Fruit fly (Drosophila melanogaster) whole organism, embryonic: ENCODE results near the gene bb8.

Experiments
- CG10431 ChIP-seq: fragments of 200-800 bp; sonication (Bioruptor generic); optimal IDR thresholded peaks from 3 replicates; lab custom pipeline; 2018; ENCODE audit warnings: missing biosample characterization, mild to moderate bottlenecking, missing genetic modification characterization
- CG10959 ChIP-seq: fragments of 200-800 bp; sonication (Bioruptor generic); IDR thresholded peaks from 2 replicates; pipeline ENCODE4 v1.3.6; 2022; ENCODE audit warnings: missing biosample characterization, missing genetic modification characterization
- CG14014 ChIP-seq: fragments of 200-800 bp; sonication (Bioruptor generic); IDR thresholded peaks from 2 replicates; pipeline ENCODE4 v1.3.6; 2022; ENCODE audit warnings: missing biosample characterization, missing genetic modification characterization
- CG14050 ChIP-seq: fragments of 200-800 bp; sonication (Bioruptor generic); IDR thresholded peaks from 3 replicates; pipeline ENCODE4 v1.3.6; 2022; ENCODE audit warnings: missing biosample characterization, missing genetic modification characterization
- CG14860 ChIP-seq: fragments of 200-800 bp; sonication (Bioruptor generic); IDR thresholded peaks from 3 replicates; pipeline ENCODE4 v1.3.6; 2022; ENCODE audit warnings: missing biosample characterization, missing genetic modification characterization; ENCODE audit not compliant: partially characterized antibody
- CG14965 ChIP-seq: fragments of 200-800 bp; sonication (Bioruptor generic); optimal IDR thresholded peaks from 2 replicates; lab custom pipeline; 2016; ENCODE audit warnings: missing biosample characterization, missing genetic modification characterization, borderline replicate concordance
- CG15514 ChIP-seq: fragments of 200-800 bp; sonication (Bioruptor generic); optimal IDR thresholded peaks from 3 replicates; lab custom pipeline; 2017; ENCODE audit warnings: missing biosample characterization, missing genetic modification characterization, mild to moderate bottlenecking, moderate library complexity, missing genetic modification reagents
- CG2199 ChIP-seq: fragments of 200-800 bp; sonication (Bioruptor generic); IDR thresholded peaks from 3 replicates; pipeline ENCODE4 v1.3.6; 2022; ENCODE audit warnings: missing biosample characterization, missing genetic modification characterization
- CG30403 ChIP-seq: fragments of 200-800 bp; sonication (Bioruptor generic); optimal IDR thresholded peaks from 3 replicates; lab custom pipeline; 2016; ENCODE audit warnings: missing biosample characterization, missing genetic modification characterization
- CG33557 ChIP-seq: fragments of 200-800 bp; sonication (Bioruptor generic); optimal IDR thresholded peaks from 2 replicates; lab custom pipeline; 2019; ENCODE audit warnings: missing biosample characterization, mild to moderate bottlenecking, missing genetic modification characterization, moderate library complexity
- CG4617 ChIP-seq: fragments of 200-800 bp; sonication (Bioruptor generic); optimal IDR thresholded peaks from 3 replicates; lab custom pipeline; 2016; ENCODE audit warnings: missing biosample characterization, missing genetic modification characterization, borderline replicate concordance
- CG5180 ChIP-seq: fragments of 200-800 bp; sonication (Bioruptor generic); optimal IDR thresholded peaks from 3 replicates; lab custom pipeline; 2017; ENCODE audit warnings: missing biosample characterization, missing genetic modification characterization, mild to moderate bottlenecking, moderate library complexity, missing genetic modification reagents
- CG6254 ChIP-seq: fragments of 200-800 bp; sonication (Bioruptor generic); optimal IDR thresholded peaks from 3 replicates; lab custom pipeline; 2017; ENCODE audit warnings: mild to moderate bottlenecking, missing biosample characterization, missing genetic modification reagents, missing genetic modification characterization
- CG6854 ChIP-seq: fragments of 200-800 bp; sonication (Bioruptor generic); optimal IDR thresholded peaks from 3 replicates; lab custom pipeline; 2017; ENCODE audit warnings: missing biosample characterization, mild to moderate bottlenecking, missing genetic modification characterization
- CG9727 ChIP-seq: fragments of 200-800 bp; sonication (Bioruptor generic); optimal IDR thresholded peaks from 3 replicates; lab custom pipeline; 2017; ENCODE audit warnings: missing biosample characterization, mild to moderate bottlenecking, missing genetic modification characterization
- CTCF ChIP-seq: fragments of 200-800 bp; sonication (Bioruptor generic); optimal IDR thresholded peaks from 2 replicates; lab custom pipeline; 2017; ENCODE audit warnings: missing biosample characterization, mild to moderate bottlenecking, missing genetic modification characterization, moderate library complexity
- D ChIP-seq, 2 experiments: fragments of 200-800 bp in 1 of 2; fragments of >200 bp in 1 of 2; sonication (Bioruptor generic) in 1 of 2; optimal IDR thresholded peaks; 2 replicates in 1 of 2; 3 replicates in 1 of 2; lab custom pipeline; 2017; ENCODE audit warnings: mild to moderate bottlenecking in 1 of 2, missing biosample characterization in 1 of 2, missing genetic modification characterization in 1 of 2, missing genetic modification reagents in 1 of 2
- ERR ChIP-seq: fragments of 200-800 bp; sonication (Bioruptor generic); optimal IDR thresholded peaks from 2 replicates; lab custom pipeline; 2016; ENCODE audit warnings: missing biosample characterization, missing genetic modification characterization
- Fer2 ChIP-seq: fragments of 200-800 bp; sonication (Bioruptor generic); optimal IDR thresholded peaks from 2 replicates; lab custom pipeline; 2018; ENCODE audit warnings: missing biosample characterization, mild to moderate bottlenecking, missing genetic modification characterization, moderate library complexity
- HLHmδ ChIP-seq: fragments of 200-800 bp; sonication (Bioruptor generic); optimal IDR thresholded peaks from 2 replicates; lab custom pipeline; 2018; ENCODE audit warnings: missing biosample characterization, mild to moderate bottlenecking, missing genetic modification characterization, moderate library complexity
- Hr39 ChIP-seq: fragments of >200 bp; optimal IDR thresholded peaks from 2 replicates; lab custom pipeline; 2017
- Myb ChIP-seq: fragments of 200-800 bp; sonication (Bioruptor generic); optimal IDR thresholded peaks from 2 replicates; lab custom pipeline; 2016; ENCODE audit warnings: missing biosample characterization, missing genetic modification characterization
- NC2α ChIP-seq: fragments of 200-800 bp; sonication (Bioruptor generic); optimal IDR thresholded peaks from 2 replicates; lab custom pipeline; 2016; ENCODE audit warnings: missing biosample characterization, missing genetic modification characterization
- NC2β ChIP-seq: fragments of 200-800 bp; sonication (Bioruptor generic); optimal IDR thresholded peaks from 2 replicates; lab custom pipeline; 2016; ENCODE audit warnings: missing biosample characterization, missing genetic modification characterization
- Nf-YB ChIP-seq: fragments of 200-800 bp; sonication (Bioruptor generic); optimal IDR thresholded peaks from 3 replicates; lab custom pipeline; 2019; ENCODE audit warnings: missing biosample characterization, mild to moderate bottlenecking, missing genetic modification characterization, moderate library complexity
- Side ChIP-seq: fragments of 200-800 bp; sonication (Bioruptor generic); optimal IDR thresholded peaks from 2 replicates; lab custom pipeline; 2016; ENCODE audit warnings: missing biosample characterization, missing genetic modification characterization
- TFAM ChIP-seq: fragments of 200-800 bp; sonication (Bioruptor generic); optimal IDR thresholded peaks from 2 replicates; lab custom pipeline; 2017; ENCODE audit warnings: missing biosample characterization, missing genetic modification characterization, inconsistent platforms
- Vsx1 ChIP-seq: fragments of 200-800 bp; sonication (Bioruptor generic); optimal IDR thresholded peaks from 2 replicates; lab custom pipeline; 2017; ENCODE audit warnings: missing biosample characterization, mild to moderate bottlenecking, missing genetic modification characterization, missing genetic modification reagents
- ap ChIP-seq: fragments of 200-800 bp; sonication (Bioruptor generic); IDR thresholded peaks from 2 replicates; pipeline ENCODE4 v1.3.6; 2022; ENCODE audit warnings: missing biosample characterization, missing genetic modification characterization
- bab2 ChIP-seq: fragments of 200-800 bp; sonication (Bioruptor generic); optimal IDR thresholded peaks from 2 replicates; lab custom pipeline; 2016; ENCODE audit warnings: missing biosample characterization, missing genetic modification characterization
- bbx ChIP-seq: fragments of 200-800 bp; sonication (Bioruptor generic); IDR thresholded peaks from 2 replicates; pipeline ENCODE4 v1.3.6; 2022; ENCODE audit warnings: missing biosample characterization, missing genetic modification characterization; ENCODE audit not compliant: partially characterized antibody
- bowl ChIP-seq: fragments of 200-800 bp; sonication (Bioruptor generic); IDR thresholded peaks from 2 replicates; pipeline ENCODE4 v1.3.6; 2022; ENCODE audit warnings: missing biosample characterization, missing genetic modification characterization
- crc ChIP-seq: fragments of 200-800 bp; sonication (Bioruptor generic); optimal IDR thresholded peaks from 2 replicates; lab custom pipeline; 2016; ENCODE audit warnings: missing biosample characterization, missing genetic modification characterization
- croc ChIP-seq: fragments of 200-800 bp; sonication (Bioruptor generic); conservative IDR thresholded peaks from 3 replicates; pipeline ENCODE4 v1.3.6; 2022; ENCODE audit warnings: missing biosample characterization, missing genetic modification characterization
- crp ChIP-seq, 2 experiments: fragments of 200-800 bp; sonication (Bioruptor generic); optimal IDR thresholded peaks; 2 replicates in 1 of 2; 3 replicates in 1 of 2; lab custom pipeline; 2017; ENCODE audit warnings: missing biosample characterization in 2 of 2, missing genetic modification characterization in 2 of 2, mild to moderate bottlenecking in 1 of 2, moderate library complexity in 1 of 2
- da ChIP-seq: fragments of 200-800 bp; sonication (Bioruptor generic); optimal IDR thresholded peaks from 2 replicates; lab custom pipeline; 2016; ENCODE audit warnings: missing biosample characterization, missing genetic modification characterization
- ewg ChIP-seq: fragments of 200-800 bp; sonication (Bioruptor generic); optimal IDR thresholded peaks from 3 replicates; lab custom pipeline; 2017; ENCODE audit warnings: mild to moderate bottlenecking, missing biosample characterization, missing genetic modification reagents, missing genetic modification characterization
- ham ChIP-seq: fragments of 200-800 bp; sonication (Bioruptor generic); IDR thresholded peaks from 2 replicates; pipeline ENCODE4 v1.3.6; 2022; ENCODE audit warnings: missing biosample characterization, missing genetic modification characterization
- hbn ChIP-seq: fragments of 200-800 bp; sonication (Bioruptor generic); IDR thresholded peaks from 2 replicates; pipeline ENCODE4 v1.3.6; 2022; ENCODE audit warnings: missing biosample characterization, missing genetic modification characterization; ENCODE audit not compliant: partially characterized antibody
- jigr1 ChIP-seq: fragments of 200-800 bp; sonication (Bioruptor generic); IDR thresholded peaks from 3 replicates; pipeline ENCODE4 v1.3.6; 2022; ENCODE audit warnings: missing biosample characterization, missing genetic modification characterization
- jumu ChIP-seq: fragments of 200-800 bp; sonication (Bioruptor generic); optimal IDR thresholded peaks from 3 replicates; lab custom pipeline; 2016; ENCODE audit warnings: missing biosample characterization, missing genetic modification characterization
- lola ChIP-seq, 3 experiments: fragments of >200 bp in 2 of 3; fragments of 200-800 bp in 1 of 3; sonication (Bioruptor generic) in 1 of 3; optimal IDR thresholded peaks; 2 replicates each; lab custom pipeline; 2017 to 2019; ENCODE audit warnings: missing biosample characterization in 3 of 3, missing genetic modification characterization in 3 of 3, mild to moderate bottlenecking in 1 of 3, moderate library complexity in 1 of 3
- row ChIP-seq: fragments of 200-800 bp; sonication (Bioruptor generic); IDR thresholded peaks from 3 replicates; pipeline ENCODE4 v1.3.6; 2022; ENCODE audit warnings: missing biosample characterization, missing genetic modification characterization
- sisA ChIP-seq: fragments of 200-800 bp; sonication (Bioruptor generic); IDR thresholded peaks from 2 replicates; pipeline ENCODE4 v1.3.6; 2022; ENCODE audit warnings: missing biosample characterization, missing genetic modification characterization
- ssp ChIP-seq: fragments of 200-800 bp; sonication (Bioruptor generic); IDR thresholded peaks from 2 replicates; pipeline ENCODE4 v1.3.6; 2022; ENCODE audit warnings: missing biosample characterization, missing genetic modification characterization
- tap ChIP-seq: fragments of 200-800 bp; optimal IDR thresholded peaks from 3 replicates; lab custom pipeline; 2019; ENCODE audit warnings: missing biosample characterization, mild to moderate bottlenecking, missing genetic modification characterization, moderate library complexity
- tio ChIP-seq: fragments of 200-800 bp; sonication (Bioruptor generic); optimal IDR thresholded peaks from 2 replicates; lab custom pipeline; 2017; ENCODE audit warnings: missing biosample characterization, missing genetic modification characterization, inconsistent platforms
- unc-4 ChIP-seq: fragments of 200-800 bp; sonication (Bioruptor generic); IDR thresholded peaks from 2 replicates; pipeline ENCODE4 v1.3.6; 2022; ENCODE audit warnings: missing biosample characterization, missing genetic modification characterization; ENCODE audit not compliant: partially characterized antibody
- vnd ChIP-seq: fragments of 200-800 bp; sonication (Bioruptor generic); IDR thresholded peaks from 3 replicates; pipeline ENCODE4 v1.3.6; 2022; ENCODE audit warnings: missing biosample characterization, missing genetic modification characterization; ENCODE audit not compliant: partially characterized antibody
- z ChIP-seq: fragments of 200-800 bp; sonication (Bioruptor generic); IDR thresholded peaks from 3 replicates; pipeline ENCODE4 v1.3.6; 2022; ENCODE audit warnings: missing biosample characterization, missing genetic modification characterization

Gene bb8

DNA sequence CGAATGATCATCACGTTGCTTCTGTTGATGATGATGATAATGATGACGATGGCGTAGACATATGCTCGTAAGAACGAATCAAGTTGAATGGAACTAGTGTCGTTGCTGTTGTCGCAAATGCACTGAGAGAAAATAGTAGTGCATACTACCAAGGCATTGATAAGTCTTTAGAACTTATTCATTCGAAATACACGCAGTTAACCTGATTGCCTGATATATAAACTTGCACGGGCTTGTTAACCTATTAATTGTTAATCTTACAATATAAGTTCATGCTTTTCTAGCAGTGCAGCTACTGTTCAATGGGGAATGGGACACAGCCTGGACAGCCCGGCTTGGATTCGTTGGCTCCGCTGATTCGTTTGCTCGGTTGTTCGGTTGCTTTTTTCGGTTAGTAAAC lies 36.3 kb upstream of the bb8 start (continued):
- TF ChIP-seq ERR (GFP tag; lab: Kevin White, UChicago) (peak; percentile 54), CG6254 (GFP tag; lab: Kevin White, UChicago) (peak; percentile 84), sisA (peak; percentile 80), D (optimal IDR thresholded peaks at IDR 0.05; lab: Kevin White, UChicago) (no peak), D (GFP tag; optimal IDR thresholded peaks at IDR 0.05; lab: Kevin White, UChicago) (peak; percentile 83), ham (GFP tag; lab: Robert Waterston, UW) (no peak), HLHmδ (GFP tag; lab: Kevin White, UChicago) (no peak), crc (GFP tag; lab: Kevin White, UChicago) (peak; percentile 80), croc (GFP tag; lab: Robert Waterston, UW) (peak; percentile 74), CG14050 (peak; percentile 51; the same call in 1 of the 3 replicates), row (GFP tag; lab: Robert Waterston, UW) (peak; percentile 88), CG30403 (GFP tag; lab: Kevin White, UChicago) (peak; percentile 77), CG10959 (GFP tag; lab: Robert Waterston, UW) (peak; percentile 85), Nf-YB (GFP tag; lab: Kevin White, UChicago) (peak; percentile 77), jigr1 (GFP tag; lab: Robert Waterston, UW) (peak; percentile 66; the same call in 2 of the 3 replicates), tap (peak; percentile 82), bbx (GFP tag; lab: Robert Waterston, UW) (no peak), ssp (peak; percentile 69), Fer2 (tag; lab: Kevin White, UChicago) (peak; percentile 23), CG9727 (GFP tag; lab: Kevin White, UChicago) (peak; percentile 89), CG10431 (peak; percentile 62), CG6854 (GFP tag; lab: Kevin White, UChicago) (peak; percentile 60), CG4617 (peak; percentile 63), jumu (GFP tag; lab: Kevin White, UChicago) (peak; percentile 83), bowl (GFP tag; lab: Robert Waterston, UW) (no peak), Hr39 (no peak), ewg (peak; percentile 69), Side (GFP tag; lab: Kevin White, UChicago) (peak; percentile 89), z (GFP tag; lab: Robert Waterston, UW) (no peak), hbn (GFP tag; lab: Robert Waterston, UW) (no peak), ap (peak; percentile 71), CG5180 (GFP tag; lab: Kevin White, UChicago) (peak; percentile 61), CG33557 (GFP tag; lab: Kevin White, UChicago) (peak; percentile 81), vnd (no peak), lola (GFP tag; optimal IDR thresholded peaks at IDR 0.05; lab: Kevin White, UChicago) (peak in 1 of 3 experiments; percentile 93), TFAM (peak; percentile 3), CG14965 (GFP tag; lab: Kevin White, UChicago) (peak; percentile 30), CTCF (peak; percentile 35), unc-4 (GFP tag; lab: Robert Waterston, UW) (no peak), CG14860 (GFP tag; lab: Robert Waterston, UW) (no peak), crp (GFP tag; optimal IDR thresholded peaks at IDR 0.05; lab: Kevin White, UChicago) (peak in 1 of 2 experiments; percentile 28), CG15514 (GFP tag; lab: Kevin White, UChicago) (peak; percentile 68), Myb (GFP tag; lab: Kevin White, UChicago) (peak; percentile 71), CG14014 (peak; percentile 77), bab2 (GFP tag; lab: Kevin White, UChicago) (peak; percentile 82), NC2α (peak; percentile 81), da (GFP tag; lab: Kevin White, UChicago) (peak; percentile 18), Vsx1 (peak; percentile 26), tio (GFP tag; lab: Kevin White, UChicago) (peak; percentile 79), NC2β (GFP tag; lab: Kevin White, UChicago) (peak; percentile 93), CG2199 (GFP tag; lab: Robert Waterston, UW) (peak; percentile 35; the same call in 1 of the 3 replicates)
